Worm (Caenorhabditis elegans) whole organism, L4 larva: ENCODE results near the gene F49C12.9.

Source experiments
- aly-2 ChIP-seq: sonication (generic microtip); optimal IDR thresholded peaks from 2 replicates; lab custom pipeline; 2018; ENCODE audit warnings: missing biosample characterization, missing genetic modification characterization
- unc-130 ChIP-seq: sonication (generic microtip); optimal IDR thresholded peaks from 2 replicates; lab custom pipeline; 2016; ENCODE audit warnings: missing genetic modification reagents, missing genetic modification characterization, missing compliant biosample characterization

ce11 chrIV:9343102-9343599 is 27.1 kb upstream of the F49C12.9 start, which contains the start of gene pigc-1:
- TF ChIP-seq unc-130 (GFP tag; lab: Kevin White, UChicago), result no peak
- no peak for TF ChIP-seq aly-2
